Worm (Caenorhabditis elegans): ENCODE measurements around the gene ZK688.1.

ce11 chrIII:7928549-7929129, 19.3 kb downstream of the ZK688.1 start, which contains the start of the genes C29E4.13 and npp-15:
- peak; percentile 16 for TF ChIP-seq nhr-237 (tag; optimal IDR thresholded peaks at IDR 0.05)
- peak; percentile 34 for TF ChIP-seq lsy-2 (tag; optimal IDR thresholded peaks at IDR 0.05)
- TF ChIP-seq nhr-76 (tag; optimal IDR thresholded peaks at IDR 0.05), result no peak
